Worm (Caenorhabditis elegans): ENCODE results near the gene T07C12.10.
A peak's percentile ranks its signal among the peaks of the same experiment; 100 is the strongest.

Gene T07C12.10

DNA sequence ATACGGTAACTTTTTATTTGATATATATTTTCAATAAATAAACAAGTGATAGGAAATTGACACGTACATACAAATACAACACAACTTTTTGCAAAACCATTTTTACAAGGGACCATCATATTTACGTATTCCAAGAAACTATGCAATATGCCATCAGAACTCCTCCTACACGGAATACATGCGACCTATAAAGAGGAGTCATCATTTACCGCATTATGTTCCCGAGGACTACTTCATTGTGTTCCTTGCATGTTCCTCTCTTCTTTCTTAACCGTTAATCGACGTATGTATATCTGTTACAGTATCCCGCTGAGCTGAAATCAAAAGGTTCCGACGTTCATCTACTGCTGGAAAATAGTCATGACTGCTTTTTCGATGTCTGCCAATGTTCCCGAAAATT lies 41.9 kb downstream of the T07C12.10 start, which contains the start of gene C50H2.5:
C50H2.5 (plus strand) TSS at position 301 of the 400 bp plus-strand sequence.
- TF ChIP-seq zip-5 (tag; optimal IDR thresholded peaks at IDR 0.05) (no peak), odd-2 (tag; optimal IDR thresholded peaks at IDR 0.05) (no peak), hlh-6 (tag; optimal IDR thresholded peaks at IDR 0.05) (no peak), C08G9.2 (tag; optimal IDR thresholded peaks at IDR 0.05) (no peak), ceh-14 (tag; optimal IDR thresholded peaks at IDR 0.05) (no peak), ztf-16 (tag; optimal IDR thresholded peaks at IDR 0.05) (no peak), fkh-6 (tag; optimal IDR thresholded peaks at IDR 0.05) (no peak), ceh-24 (tag; optimal IDR thresholded peaks at IDR 0.05) (no peak), sdc-2 (tag; optimal IDR thresholded peaks at IDR 0.05) (no peak), lin-11 (tag; optimal IDR thresholded peaks at IDR 0.05) (no peak), tbx-2 (tag; optimal IDR thresholded peaks at IDR 0.05) (no peak), ref-2 (tag; optimal IDR thresholded peaks at IDR 0.05) (no peak)

- TF ChIP-seq dmd-4 (tag; optimal IDR thresholded peaks at IDR 0.05; ENCODE audit: borderline replicate concordance) = no peak
- no peak for TF ChIP-seq ceh-18 (tag; optimal IDR thresholded peaks at IDR 0.05)
- no peak for TF ChIP-seq ceh-34 (tag; optimal IDR thresholded peaks at IDR 0.05)
- no peak for TF ChIP-seq nhr-232 (tag; optimal IDR thresholded peaks at IDR 0.05)
- TF ChIP-seq odd-2 (tag; optimal IDR thresholded peaks at IDR 0.05) = no peak
- no peak for TF ChIP-seq madf-2 (tag; optimal IDR thresholded peaks at IDR 0.05)
- TF ChIP-seq lin-11 (tag; optimal IDR thresholded peaks at IDR 0.05) = no peak
- no peak for TF ChIP-seq ztf-16 (tag; optimal IDR thresholded peaks at IDR 0.05)
- TF ChIP-seq unc-42 (tag; optimal IDR thresholded peaks at IDR 0.05) = no peak
- no peak for TF ChIP-seq K02D7.2 (tag; optimal IDR thresholded peaks at IDR 0.05)
Measured at ce11 chrV:9916665-9917064, 43.6 kb downstream of the T07C12.10 start, which contains the start of gene C50H2.4. Gene C50H2.4 (plus strand): TSS chrV:9916965.

ce11 chrV:9915021-9915420 lies 45.3 kb downstream of the T07C12.10 start, which contains the start of gene mec-9:
Gene mec-9 (minus strand): TSS chrV:9915121.
- no peak for TF ChIP-seq pax-1 (tag; optimal IDR thresholded peaks at IDR 0.05)
- TF ChIP-seq che-1 (tag; optimal IDR thresholded peaks at IDR 0.05) = no peak
- no peak for TF ChIP-seq ceh-34 (tag; optimal IDR thresholded peaks at IDR 0.05)
- no peak for TF ChIP-seq tbx-7 (tag; optimal IDR thresholded peaks at IDR 0.05)
- TF ChIP-seq ceh-31 (tag; optimal IDR thresholded peaks at IDR 0.05) = no peak
- no peak for TF ChIP-seq pqm-1 (tag; optimal IDR thresholded peaks at IDR 0.05)
- no peak for TF ChIP-seq gmeb-2 (tag; optimal IDR thresholded peaks at IDR 0.05)
- TF ChIP-seq ceh-18 (tag; optimal IDR thresholded peaks at IDR 0.05) = no peak
- no peak for TF ChIP-seq hlh-30 (tag; optimal IDR thresholded peaks at IDR 0.05; ENCODE audit: insufficient read depth)
- no peak for TF ChIP-seq dve-1 (tag; optimal IDR thresholded peaks at IDR 0.05)

- TF ChIP-seq lin-11 (tag; optimal IDR thresholded peaks at IDR 0.05) (no peak), tbx-2 (tag; optimal IDR thresholded peaks at IDR 0.05) (no peak), dve-1 (tag; optimal IDR thresholded peaks at IDR 0.05) (no peak), hlh-6 (tag; optimal IDR thresholded peaks at IDR 0.05) (no peak)
Measured at ce11 chrV:9913863-9914262, 46.4 kb downstream of the T07C12.10 start, which contains the start of gene fipr-10. Gene fipr-10 (plus strand): TSS chrV:9914163.

DNA sequence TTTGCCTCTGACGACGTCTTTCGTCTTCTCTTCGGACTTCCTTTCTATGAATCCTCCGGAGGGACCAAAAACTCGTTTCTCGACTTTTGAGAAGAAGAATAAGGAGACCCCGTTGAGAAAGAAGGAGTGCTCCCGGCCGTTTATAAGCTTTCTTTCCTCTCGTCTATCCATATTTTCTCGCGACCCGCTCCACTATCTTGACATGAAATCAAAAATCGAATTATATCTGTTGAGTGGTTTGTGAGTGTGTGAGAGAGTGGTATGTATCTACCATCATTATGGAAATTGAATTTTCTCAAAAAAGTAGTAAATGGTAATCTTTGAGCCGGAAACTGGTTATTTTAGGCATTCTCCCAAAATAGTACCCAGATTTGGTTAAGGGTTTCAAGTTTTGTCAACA lies 49.1 kb downstream of the T07C12.10 start:
- TF ChIP-seq T23F11.4 (GFP tag; optimal IDR thresholded peaks at IDR 0.05) = no peak
- TF ChIP-seq unc-42 (tag; optimal IDR thresholded peaks at IDR 0.05) = peak; percentile 90
